Worm (Caenorhabditis elegans): ENCODE measurements around the gene T25B9.5.

ce11 chrIV:10705176-10705575 is 49.4 kb downstream of the T25B9.5 start, which contains the start of gene R102.10:
- TF ChIP-seq ztf-11 (tag; optimal IDR thresholded peaks at IDR 0.05): no peak
- TF ChIP-seq blmp-1 (tag; optimal IDR thresholded peaks at IDR 0.05; ENCODE audit: insufficient read depth): no peak
- TF ChIP-seq ceh-82 (tag; optimal IDR thresholded peaks at IDR 0.05): no peak
- no peak for TF ChIP-seq nhr-77 (tag; optimal IDR thresholded peaks at IDR 0.05)
- TF ChIP-seq lin-39 (tag; optimal IDR thresholded peaks at IDR 0.05): no peak
